Fruit fly (Drosophila melanogaster) S2 (cell line): ENCODE data around the gene Nct.
A peak's percentile ranks its signal among the peaks of the same experiment; 100 is the strongest.

ENCODE experiments used
- CG8478 ChIP-seq: fragments of >200 bp; optimal IDR thresholded peaks from 2 replicates; lab custom pipeline; 2018
- CTCF ChIP-seq, 2 experiments: fragments of >200 bp; optimal IDR thresholded peaks; 2 replicates each; lab custom pipeline; 2018

- TF ChIP-seq CG8478 (lab: Kevin White, UChicago) (no peak), CTCF (optimal IDR thresholded peaks at IDR 0.05; lab: Kevin White, UChicago) (peak in 1 of 2 experiments; percentile 24)
Observed at dm6 chr3R:24870389-24871048, 19.1 kb downstream of the Nct start, which contains the start of gene CycB3.
